Worm (Caenorhabditis elegans): ENCODE data around the gene F44A2.5.

- TF ChIP-seq W03F9.2 (tag; optimal IDR thresholded peaks at IDR 0.05): no peak
- no peak for TF ChIP-seq dao-5 (tag; optimal IDR thresholded peaks at IDR 0.05)
Observed at ce11 chrV:9322886-9323285, 25.5 kb downstream of the F44A2.5 start, which contains the start of gene tag-153.

Data from whole organism, L4/young adult.